ENCODE assay signal across 7 worm cellular contexts in genomic region chrIII:9346722-9347121, ce11.
TF ChIP-seq lines count a peak whose summit lies in the region.

No protein-coding gene starts in this region.

TF ChIP-seq in whole organism, L1 larva, 84 proteins besides CTCF, POLR2A, EP300 and RAD21:
- TF ChIP-seq dsc-1 (tag; optimal IDR thresholded peaks at IDR 0.05; lab: Kevin White, UChicago) (no peak), lin-14 (GFP tag; optimal IDR thresholded peaks at IDR 0.05; lab: Kevin White, UChicago) (peak; percentile 15), nhr-28 (tag; optimal IDR thresholded peaks at IDR 0.05; lab: Kevin White, UChicago) (no peak), lsy-2 (tag; optimal IDR thresholded peaks at IDR 0.05; lab: Kevin White, UChicago) (peak in 1 of 2 experiments; percentile 20), ztf-4 (tag; optimal IDR thresholded peaks at IDR 0.05; lab: Kevin White, UChicago) (no peak), nhr-71 (tag; optimal IDR thresholded peaks at IDR 0.05; lab: Kevin White, UChicago) (peak; percentile 30), hlh-4 (tag; optimal IDR thresholded peaks at IDR 0.05; lab: Kevin White, UChicago) (no peak), mep-1 (tag; optimal IDR thresholded peaks at IDR 0.05; lab: Kevin White, UChicago) (no peak), rnt-1 (tag; optimal IDR thresholded peaks at IDR 0.05; lab: Kevin White, UChicago) (peak; percentile 47)

TF ChIP-seq in whole organism, L2 larva, 48 proteins besides CTCF, POLR2A, EP300 and RAD21:
- TF ChIP-seq nhr-129 (tag; optimal IDR thresholded peaks at IDR 0.05; lab: Kevin White, UChicago): peak; percentile 8
- peak; percentile 9 for TF ChIP-seq sma-9 (GFP tag; optimal IDR thresholded peaks at IDR 0.05; lab: Kevin White, UChicago)
- no peak for TF ChIP-seq sma-9 (tag; optimal IDR thresholded peaks at IDR 0.05; lab: Kevin White, UChicago)
- no peak for TF ChIP-seq unc-39 (tag; optimal IDR thresholded peaks at IDR 0.05; lab: Kevin White, UChicago)

TF ChIP-seq in whole organism, L3 larva, 47 proteins besides CTCF, POLR2A, EP300 and RAD21:
- TF ChIP-seq egl-5 (tag; optimal IDR thresholded peaks at IDR 0.05; lab: Kevin White, UChicago) (no peak), nfya-1 (tag; optimal IDR thresholded peaks at IDR 0.05; lab: Kevin White, UChicago; ENCODE audit: insufficient read depth) (peak; percentile 32)
TF ChIP-seq in whole organism, L3 larva: peak in this region for 1.

TF ChIP-seq in whole organism, L4 larva, 104 proteins besides CTCF, POLR2A, EP300 and RAD21:
- TF ChIP-seq set-16 (GFP tag; IDR thresholded peaks at IDR 0.05; lab: Robert Waterston, UW) (peak; percentile 34; the same call in 1 of the 2 replicates), aha-1 (tag; lab: Kevin White, UChicago) (peak; percentile 53), hlh-11 (tag; optimal IDR thresholded peaks at IDR 0.05; lab: Kevin White, UChicago) (peak; percentile 35), mes-2 (tag; optimal IDR thresholded peaks at IDR 0.05; lab: Kevin White, UChicago; ENCODE audit: poor library complexity, severe bottlenecking) (peak; percentile 17), nhr-77 (tag; optimal IDR thresholded peaks at IDR 0.05; lab: Kevin White, UChicago) (no peak)

TF ChIP-seq in whole organism, midembryonic, 9 proteins besides CTCF, POLR2A, EP300 and RAD21:
- TF ChIP-seq cog-1 (tag; optimal IDR thresholded peaks at IDR 0.05; lab: Kevin White, UChicago) (no peak), ztf-23 (GFP tag; IDR thresholded peaks at IDR 0.05; lab: Robert Waterston, UW) (0 out of 2 replicates have a peak, but pooled peaks have one; percentile 14)
TF ChIP-seq in whole organism, midembryonic: peak in this region for 1.

TF ChIP-seq in whole organism, mixed stage, embryonic, 35 proteins besides CTCF, POLR2A, EP300 and RAD21:
- TF ChIP-seq ztf-11 (tag; optimal IDR thresholded peaks at IDR 0.05; lab: Kevin White, UChicago): no peak
- TF ChIP-seq elt-1 (tag; optimal IDR thresholded peaks at IDR 0.05; lab: Kevin White, UChicago; ENCODE audit: borderline replicate concordance, insufficient read depth): no peak
- TF ChIP-seq hlh-1 (tag; optimal IDR thresholded peaks at IDR 0.05; lab: Kevin White, UChicago): peak; percentile 91
- TF ChIP-seq unc-62 (GFP tag; optimal IDR thresholded peaks at IDR 0.05; lab: Kevin White, UChicago): peak; percentile 24
- no peak for TF ChIP-seq M03D4.4 (tag; optimal IDR thresholded peaks at IDR 0.05; lab: Kevin White, UChicago)
TF ChIP-seq in whole organism, mixed stage, embryonic: peak in this region for 2.

TF ChIP-seq in whole organism, young adult, 124 proteins besides CTCF, POLR2A, EP300 and RAD21:
- TF ChIP-seq akir-1 (GFP tag; optimal IDR thresholded peaks at IDR 0.05; lab: Kevin White, UChicago) (no peak), zfh-2 (GFP tag; conservative IDR thresholded peaks at IDR 0.05; lab: Robert Waterston, UW) (0 out of 2 replicates have a peak, but pooled peaks have one; percentile 48)
